Fruit fly (Drosophila melanogaster): Measurements from ENCODE around the gene Atg1.
A peak's percentile ranks its signal among the peaks of the same experiment; 100 is the strongest.

Gene Atg1

dm6 chr3L:12837196-12837720, 32.3 kb upstream of the Atg1 start:
- TF ChIP-seq fru (GFP tag; optimal IDR thresholded peaks at IDR 0.05) (no peak), Rel (GFP tag; optimal IDR thresholded peaks at IDR 0.05) (no peak), Rel (tag; optimal IDR thresholded peaks at IDR 0.05) (peak; percentile 38)

- TF ChIP-seq Abd-B (GFP tag; optimal IDR thresholded peaks at IDR 0.05) (no peak), Rel (GFP tag; optimal IDR thresholded peaks at IDR 0.05) (no peak), Rel (tag; optimal IDR thresholded peaks at IDR 0.05) (peak; percentile 28), usp (GFP tag; optimal IDR thresholded peaks at IDR 0.05) (no peak), rgr (GFP tag; optimal IDR thresholded peaks at IDR 0.05) (peak; percentile 18), Myc (optimal IDR thresholded peaks at IDR 0.05) (peak; percentile 67)
Observed at dm6 chr3L:12835511-12836479, 30.9 kb upstream of the Atg1 start.

dm6 chr3L:12834526-12835213, 29.8 kb upstream of the Atg1 start:
- no peak for TF ChIP-seq GATAd (GFP tag; optimal IDR thresholded peaks at IDR 0.05)
- no peak for TF ChIP-seq dsf (GFP tag; optimal IDR thresholded peaks at IDR 0.05; ENCODE audit: borderline replicate concordance)
- no peak for TF ChIP-seq Dfd (GFP tag; optimal IDR thresholded peaks at IDR 0.05)
- no peak for TF ChIP-seq jim (GFP tag; optimal IDR thresholded peaks at IDR 0.05)
- no peak for TF ChIP-seq Dif (GFP tag; optimal IDR thresholded peaks at IDR 0.05; ENCODE audit: partially characterized antibody)
- no peak for TF ChIP-seq Myc (optimal IDR thresholded peaks at IDR 0.05)
- TF ChIP-seq ey (GFP tag; optimal IDR thresholded peaks at IDR 0.05) = no peak
- TF ChIP-seq sv (GFP tag; optimal IDR thresholded peaks at IDR 0.05) = no peak
- TF ChIP-seq OdsH (GFP tag; optimal IDR thresholded peaks at IDR 0.05) = no peak

dm6 chr3L:12833864-12834525, 29.1 kb upstream of the Atg1 start:
- TF ChIP-seq Vsx2 (GFP tag; optimal IDR thresholded peaks at IDR 0.05; ENCODE audit: partially characterized antibody) = no peak
- TF ChIP-seq brk (GFP tag; optimal IDR thresholded peaks at IDR 0.05) = no peak
- TF ChIP-seq usp (GFP tag; optimal IDR thresholded peaks at IDR 0.05) = no peak
- no peak for TF ChIP-seq woc (GFP tag; optimal IDR thresholded peaks at IDR 0.05)
- TF ChIP-seq CG9705 (GFP tag; optimal IDR thresholded peaks at IDR 0.05) = no peak
- TF ChIP-seq h (GFP tag; optimal IDR thresholded peaks at IDR 0.05) = no peak
- TF ChIP-seq sv (GFP tag; optimal IDR thresholded peaks at IDR 0.05) = no peak
- no peak for TF ChIP-seq Hr78 (GFP tag; optimal IDR thresholded peaks at IDR 0.05)
- TF ChIP-seq OdsH (GFP tag; optimal IDR thresholded peaks at IDR 0.05) = no peak
- TF ChIP-seq ey (GFP tag; optimal IDR thresholded peaks at IDR 0.05) = no peak
- TF ChIP-seq CrebA (GFP tag; optimal IDR thresholded peaks at IDR 0.05; ENCODE audit: borderline replicate concordance) = no peak
- TF ChIP-seq pan (optimal IDR thresholded peaks at IDR 0.05) = no peak
- TF ChIP-seq N (GFP tag; optimal IDR thresholded peaks at IDR 0.05) = no peak
- TF ChIP-seq HLH106 (tag; optimal IDR thresholded peaks at IDR 0.05) = no peak
- no peak for TF ChIP-seq Abd-B (GFP tag; optimal IDR thresholded peaks at IDR 0.05)
- no peak for TF ChIP-seq dsf (GFP tag; optimal IDR thresholded peaks at IDR 0.05; ENCODE audit: borderline replicate concordance)
- TF ChIP-seq foxo (GFP tag; optimal IDR thresholded peaks at IDR 0.05) = no peak
- no peak for TF ChIP-seq Jra (GFP tag; optimal IDR thresholded peaks at IDR 0.05)

- TF ChIP-seq CG32264 (GFP tag; optimal IDR thresholded peaks at IDR 0.05) (no peak), jim (GFP tag; optimal IDR thresholded peaks at IDR 0.05) (no peak), foxo (GFP tag; optimal IDR thresholded peaks at IDR 0.05) (no peak), pan (optimal IDR thresholded peaks at IDR 0.05) (no peak), Sp1 (GFP tag; optimal IDR thresholded peaks at IDR 0.05) (no peak), CG9705 (GFP tag; optimal IDR thresholded peaks at IDR 0.05) (no peak), dmrt93B (GFP tag; optimal IDR thresholded peaks at IDR 0.05) (no peak), Myc (optimal IDR thresholded peaks at IDR 0.05) (no peak), CrebA (GFP tag; optimal IDR thresholded peaks at IDR 0.05; ENCODE audit: borderline replicate concordance) (no peak), brk (GFP tag; optimal IDR thresholded peaks at IDR 0.05) (no peak), Hr83 (GFP tag; optimal IDR thresholded peaks at IDR 0.05; ENCODE audit: poor library complexity, severe bottlenecking) (no peak), HLH106 (tag; optimal IDR thresholded peaks at IDR 0.05) (no peak), rgr (GFP tag; optimal IDR thresholded peaks at IDR 0.05) (no peak), N (GFP tag; optimal IDR thresholded peaks at IDR 0.05) (no peak), Hnf4 (GFP tag; optimal IDR thresholded peaks at IDR 0.05) (no peak), GATAd (GFP tag; optimal IDR thresholded peaks at IDR 0.05) (no peak), dl (GFP tag; optimal IDR thresholded peaks at IDR 0.05; ENCODE audit: insufficient read depth in 1 of 2, partially characterized antibody in 2 of 2) (no peak)
Observed at dm6 chr3L:12833354-12833753, 28.4 kb upstream of the Atg1 start.
